Fruit fly (Drosophila melanogaster) whole organism, embryonic: ENCODE results near the gene CG12171.

ENCODE experiments used
- Blimp-1 ChIP-seq: fragments of 200-800 bp; sonication (Bioruptor generic); optimal IDR thresholded peaks from 3 replicates; lab custom pipeline; 2018; ENCODE audit warnings: missing biosample characterization, missing genetic modification characterization, mild to moderate bottlenecking, moderate library complexity, missing genetic modification reagents
- BtbVII ChIP-seq: fragments of 200-800 bp; sonication (Bioruptor generic); optimal IDR thresholded peaks from 3 replicates; lab custom pipeline; 2017; ENCODE audit warnings: missing biosample characterization, mild to moderate bottlenecking, missing genetic modification characterization
- CG1024 ChIP-seq: fragments of 200-800 bp; sonication (Bioruptor generic); IDR thresholded peaks from 2 replicates; pipeline ENCODE4 v1.3.6; 2022; ENCODE audit warnings: missing biosample characterization, missing genetic modification characterization
- CG10431 ChIP-seq: fragments of 200-800 bp; sonication (Bioruptor generic); optimal IDR thresholded peaks from 3 replicates; lab custom pipeline; 2018; ENCODE audit warnings: missing biosample characterization, mild to moderate bottlenecking, missing genetic modification characterization
- CG10979 ChIP-seq: fragments of 200-800 bp; sonication (Bioruptor generic); optimal IDR thresholded peaks from 2 replicates; lab custom pipeline; 2018; ENCODE audit warnings: missing biosample characterization, mild to moderate bottlenecking, missing genetic modification characterization, moderate library complexity
- CG13123 ChIP-seq: fragments of 200-800 bp; sonication (Bioruptor generic); optimal IDR thresholded peaks from 2 replicates; lab custom pipeline; 2016; ENCODE audit warnings: missing biosample characterization, missing genetic modification characterization
- CG13775 ChIP-seq: fragments of 200-800 bp; sonication (Bioruptor generic); optimal IDR thresholded peaks from 3 replicates; lab custom pipeline; 2017; ENCODE audit warnings: missing biosample characterization, mild to moderate bottlenecking, missing genetic modification characterization
- CG14667 ChIP-seq: fragments of 200-800 bp; sonication (Bioruptor generic); IDR thresholded peaks from 2 replicates; pipeline ENCODE4 v1.3.6; 2022; ENCODE audit warnings: missing biosample characterization, missing genetic modification characterization
- CG1832 ChIP-seq: fragments of 200-800 bp; sonication (Bioruptor generic); optimal IDR thresholded peaks from 2 replicates; lab custom pipeline; 2017; ENCODE audit warnings: missing biosample characterization, mild to moderate bottlenecking, missing genetic modification characterization, inconsistent platforms
- CG18599 ChIP-seq: fragments of 200-800 bp; sonication (Bioruptor generic); optimal IDR thresholded peaks from 3 replicates; lab custom pipeline; 2017; ENCODE audit warnings: missing biosample characterization, missing genetic modification characterization, mild to moderate bottlenecking, moderate library complexity, missing genetic modification reagents
- CG32772 ChIP-seq: fragments of 200-800 bp; sonication (Bioruptor generic); IDR thresholded peaks from 2 replicates; pipeline ENCODE4 v1.3.6; 2022; ENCODE audit warnings: missing biosample characterization, missing genetic modification characterization
- CG4707 ChIP-seq: fragments of 200-800 bp; sonication (Bioruptor generic); optimal IDR thresholded peaks from 2 replicates; lab custom pipeline; 2018; ENCODE audit warnings: missing biosample characterization, mild to moderate bottlenecking, missing genetic modification characterization, moderate library complexity
- CG5245 ChIP-seq: fragments of 200-800 bp; sonication (Bioruptor generic); optimal IDR thresholded peaks from 3 replicates; lab custom pipeline; 2016; ENCODE audit warnings: missing biosample characterization, missing genetic modification characterization
- CG7556 ChIP-seq: fragments of 200-800 bp; sonication (Bioruptor generic); optimal IDR thresholded peaks from 2 replicates; lab custom pipeline; 2017; ENCODE audit warnings: missing biosample characterization, mild to moderate bottlenecking, missing genetic modification characterization
- CG8765 ChIP-seq: fragments of 200-800 bp; sonication (Bioruptor generic); IDR thresholded peaks from 2 replicates; pipeline ENCODE4 v1.3.6; 2022; ENCODE audit warnings: missing biosample characterization, missing genetic modification characterization
- CG9932 ChIP-seq: fragments of 200-800 bp; sonication (Bioruptor generic); IDR thresholded peaks from 2 replicates; pipeline ENCODE4 v1.3.6; 2022; ENCODE audit warnings: missing biosample characterization, missing genetic modification characterization
- E2f2 ChIP-seq: fragments of 200-800 bp; sonication (Bioruptor generic); IDR thresholded peaks from 2 replicates; pipeline ENCODE4 v1.3.6; 2022; ENCODE audit warnings: missing biosample characterization, missing genetic modification characterization
- Gug ChIP-seq: fragments of 200-800 bp; sonication (Bioruptor generic); IDR thresholded peaks from 4 replicates; pipeline ENCODE4 v1.3.6; 2022; ENCODE audit warnings: missing biosample characterization, missing genetic modification characterization
- MBD-R2 ChIP-seq: fragments of 200-800 bp; sonication (Bioruptor generic); IDR thresholded peaks from 2 replicates; pipeline ENCODE4 v1.3.6; 2022; ENCODE audit warnings: missing biosample characterization, missing genetic modification characterization
- Max ChIP-seq: fragments of 200-800 bp; sonication (Bioruptor generic); optimal IDR thresholded peaks from 2 replicates; lab custom pipeline; 2016; ENCODE audit warnings: missing biosample characterization, mild to moderate bottlenecking, missing genetic modification characterization
- Med ChIP-seq: fragments of 200-800 bp; sonication (Bioruptor generic); peaks from one replicate; lab custom pipeline; 2016; ENCODE audit warnings: missing biosample characterization, missing genetic modification characterization, mild to moderate bottlenecking, inconsistent platforms, moderate library complexity
- NK7.1 ChIP-seq: fragments of 200-800 bp; sonication (Bioruptor generic); optimal IDR thresholded peaks from 3 replicates; lab custom pipeline; 2016; ENCODE audit warnings: missing biosample characterization, missing genetic modification characterization
- ab ChIP-seq: fragments of 200-800 bp; sonication (Bioruptor generic); optimal IDR thresholded peaks from 2 replicates; lab custom pipeline; 2016; ENCODE audit warnings: missing biosample characterization, missing genetic modification characterization
- bcd ChIP-seq: fragments of 200-800 bp; sonication (Bioruptor generic); optimal IDR thresholded peaks from 2 replicates; lab custom pipeline; 2017; ENCODE audit warnings: missing biosample characterization, mild to moderate bottlenecking, missing genetic modification characterization
- chinmo ChIP-seq: fragments of 200-800 bp; sonication (Bioruptor generic); IDR thresholded peaks from 4 replicates; pipeline ENCODE4 v1.3.6; 2022; ENCODE audit warnings: missing biosample characterization, missing genetic modification characterization; ENCODE audit not compliant: partially characterized antibody
- chn ChIP-seq: fragments of 200-800 bp; sonication (Bioruptor generic); optimal IDR thresholded peaks from 2 replicates; lab custom pipeline; 2016; ENCODE audit warnings: missing biosample characterization, missing genetic modification characterization
- croc ChIP-seq: fragments of 200-800 bp; sonication (Bioruptor generic); conservative IDR thresholded peaks from 3 replicates; pipeline ENCODE4 v1.3.6; 2022; ENCODE audit warnings: missing biosample characterization, missing genetic modification characterization
- crol ChIP-seq: fragments of 200-800 bp; sonication (Bioruptor generic); IDR thresholded peaks from 2 replicates; pipeline ENCODE4 v1.3.6; 2022; ENCODE audit warnings: missing biosample characterization, missing genetic modification characterization
- dati ChIP-seq: fragments of 200-800 bp; sonication (Bioruptor generic); IDR thresholded peaks from 2 replicates; pipeline ENCODE4 v1.3.6; 2022; ENCODE audit warnings: missing biosample characterization, missing genetic modification characterization
- exex ChIP-seq: fragments of 200-800 bp; sonication (Bioruptor generic); optimal IDR thresholded peaks from 4 replicates; lab custom pipeline; 2018; ENCODE audit warnings: missing biosample characterization, mild to moderate bottlenecking, missing genetic modification characterization, moderate library complexity
- hkb ChIP-seq, 2 experiments: fragments of 200-800 bp in 1 of 2; fragments of >200 bp in 1 of 2; sonication (Bioruptor generic) in 1 of 2; IDR thresholded peaks in 1 of 2; optimal IDR thresholded peaks in 1 of 2; 2 replicates each; pipeline versions ENCODE4 v1.3.6 to Lab custom; 2017 to 2022; ENCODE audit warnings: missing biosample characterization in 1 of 2, missing genetic modification characterization in 1 of 2
- kah ChIP-seq: fragments of 200-800 bp; sonication (Bioruptor generic); optimal IDR thresholded peaks from 2 replicates; lab custom pipeline; 2018; ENCODE audit warnings: missing biosample characterization, mild to moderate bottlenecking, missing genetic modification characterization
- klu ChIP-seq: fragments of 200-800 bp; sonication (Bioruptor generic); IDR thresholded peaks from 2 replicates; pipeline ENCODE4 v1.3.6; 2022; ENCODE audit warnings: missing biosample characterization, missing genetic modification characterization
- kni ChIP-seq: fragments of 200-800 bp; sonication (Bioruptor generic); optimal IDR thresholded peaks from 3 replicates; lab custom pipeline; 2017; ENCODE audit warnings: mild to moderate bottlenecking, missing biosample characterization, missing genetic modification reagents, missing genetic modification characterization
- luna ChIP-seq: fragments of 200-800 bp; sonication (Bioruptor generic); optimal IDR thresholded peaks from 2 replicates; lab custom pipeline; 2016; ENCODE audit warnings: missing biosample characterization, missing genetic modification characterization
- nerfin-2 ChIP-seq: fragments of 200-800 bp; sonication (Bioruptor generic); IDR thresholded peaks from 2 replicates; pipeline ENCODE4 v1.3.6; 2022; ENCODE audit warnings: missing biosample characterization, missing genetic modification characterization; ENCODE audit not compliant: partially characterized antibody
- org-1 ChIP-seq: fragments of 200-800 bp; sonication (Bioruptor generic); optimal IDR thresholded peaks from 2 replicates; lab custom pipeline; 2017; ENCODE audit warnings: missing biosample characterization, missing genetic modification characterization
- repo ChIP-seq: fragments of 200-800 bp; sonication (Bioruptor generic); optimal IDR thresholded peaks from 2 replicates; lab custom pipeline; 2016; ENCODE audit warnings: missing biosample characterization, missing genetic modification characterization
- ro ChIP-seq: fragments of 200-800 bp; sonication (Bioruptor generic); IDR thresholded peaks from 2 replicates; pipeline ENCODE4 v1.3.6; 2022; ENCODE audit warnings: missing biosample characterization, missing genetic modification characterization
- sc ChIP-seq, 3 experiments: fragments of >200 bp in 2 of 3; fragments of 200-800 bp in 1 of 3; sonication (Bioruptor generic) in 1 of 3; optimal IDR thresholded peaks; 2 replicates in 2 of 3; 3 replicates in 1 of 3; lab custom pipeline; 2017; ENCODE audit warnings: mild to moderate bottlenecking in 1 of 3, missing biosample characterization in 1 of 3, missing genetic modification characterization in 1 of 3, missing genetic modification reagents in 1 of 3
- scrt ChIP-seq: fragments of 200-800 bp; sonication (Bioruptor generic); optimal IDR thresholded peaks from 2 replicates; lab custom pipeline; 2018; ENCODE audit warnings: missing biosample characterization, mild to moderate bottlenecking, missing genetic modification characterization, moderate library complexity
- sens ChIP-seq: fragments of 200-800 bp; sonication (Bioruptor generic); peaks from one replicate; lab custom pipeline; 2016; ENCODE audit warnings: missing biosample characterization, missing genetic modification characterization
- sr ChIP-seq: fragments of 200-800 bp; sonication (Bioruptor generic); IDR thresholded peaks from 3 replicates; pipeline ENCODE4 v1.3.6; 2022; ENCODE audit warnings: missing biosample characterization, missing genetic modification characterization
- ssp ChIP-seq: fragments of 200-800 bp; sonication (Bioruptor generic); IDR thresholded peaks from 2 replicates; pipeline ENCODE4 v1.3.6; 2022; ENCODE audit warnings: missing biosample characterization, missing genetic modification characterization
- sug ChIP-seq: fragments of 200-800 bp; optimal IDR thresholded peaks from 2 replicates; lab custom pipeline; 2019; ENCODE audit warnings: missing biosample characterization, mild to moderate bottlenecking, missing genetic modification characterization, moderate library complexity
- tup ChIP-seq: fragments of 200-800 bp; sonication (Bioruptor generic); optimal IDR thresholded peaks from 2 replicates; lab custom pipeline; 2016; ENCODE audit warnings: missing biosample characterization, mild to moderate bottlenecking, missing genetic modification characterization, moderate library complexity

CG12171 gene

dm6 chr3R:5647705-5648568, 14.5 kb downstream of the CG12171 start (continued):
- TF ChIP-seq ssp (GFP tag; lab: Robert Waterston, UW) (no peak), CG32772 (GFP tag; lab: Robert Waterston, UW) (no peak), sens (GFP tag; lab: Kevin White, UChicago) (peak; percentile 19), luna (GFP tag; lab: Kevin White, UChicago) (no peak), kah (peak; percentile 20), dati (GFP tag; lab: Robert Waterston, UW) (no peak), exex (tag; lab: Kevin White, UChicago) (no peak), org-1 (GFP tag; lab: Kevin White, UChicago) (no peak), Med (GFP tag; lab: Kevin White, UChicago) (peak; percentile 79), kni (peak; percentile 66), BtbVII (no peak), CG9932 (GFP tag; lab: Robert Waterston, UW) (0 out of 2 replicates have a peak, but pooled peaks have one; percentile 6), CG13123 (GFP tag; lab: Kevin White, UChicago) (no peak), CG5245 (GFP tag; lab: Kevin White, UChicago) (no peak), CG13775 (GFP tag; lab: Kevin White, UChicago) (no peak), MBD-R2 (GFP tag; lab: Robert Waterston, UW) (0 out of 2 replicates have a peak, but pooled peaks have one; percentile 6), chinmo (peak; percentile 63; the same call in 2 of the 4 replicates), tup (GFP tag; lab: Kevin White, UChicago) (no peak), hkb (optimal IDR thresholded peaks at IDR 0.05; lab: Kevin White, UChicago) (no peak), hkb (GFP tag; IDR thresholded peaks at IDR 0.05; lab: Robert Waterston, UW) (peak; percentile 11; the same call in 1 of the 2 replicates), CG1832 (GFP tag; lab: Kevin White, UChicago) (peak; percentile 49), crol (GFP tag; lab: Robert Waterston, UW) (peak; percentile 72), Blimp-1 (GFP tag; lab: Kevin White, UChicago) (peak; percentile 16), klu (GFP tag; lab: Robert Waterston, UW) (no peak), NK7.1 (no peak), sr (GFP tag; lab: Robert Waterston, UW) (peak; percentile 85), nerfin-2 (0 out of 2 replicates have a peak, but pooled peaks have one; percentile 20)
- TF ChIP-seq, all 482 proteins: peak for 28

- no peak for TF ChIP-seq CG14667
- no peak for TF ChIP-seq CG1024 (GFP tag; lab: Robert Waterston, UW)
- no peak for TF ChIP-seq ro
- peak; percentile 21 for TF ChIP-seq CG7556 (GFP tag; lab: Kevin White, UChicago)
- TF ChIP-seq Gug = peak; percentile 73; the same call in 2 of the 4 replicates
- peak; percentile 21 for TF ChIP-seq chn (GFP tag; lab: Kevin White, UChicago)
- TF ChIP-seq repo (GFP tag; lab: Kevin White, UChicago) = no peak
- TF ChIP-seq sc (optimal IDR thresholded peaks at IDR 0.05; lab: Kevin White, UChicago) = no peak
- TF ChIP-seq sc (GFP tag; optimal IDR thresholded peaks at IDR 0.05; lab: Kevin White, UChicago) = peak; percentile 35
- no peak for TF ChIP-seq ab (GFP tag; lab: Kevin White, UChicago)
- peak; percentile 64 for TF ChIP-seq sug (tag; lab: Kevin White, UChicago)
- TF ChIP-seq E2f2 (GFP tag; lab: Robert Waterston, UW) = no peak
- TF ChIP-seq CG8765 (GFP tag; lab: Robert Waterston, UW) = no peak; the same call in 1 of the 2 replicates
- TF ChIP-seq CG4707 (GFP tag; lab: Kevin White, UChicago) = no peak
- TF ChIP-seq bcd (GFP tag; lab: Kevin White, UChicago) = peak; percentile 34
- peak; percentile 49; the same call in 1 of the 2 replicates for TF ChIP-seq ssp (GFP tag; lab: Robert Waterston, UW)
- TF ChIP-seq Max (GFP tag; lab: Kevin White, UChicago) = peak; percentile 50
- TF ChIP-seq CG18599 (GFP tag; lab: Kevin White, UChicago) = peak; percentile 38
- TF ChIP-seq CG10979 (tag; lab: Kevin White, UChicago) = peak; percentile 37
- TF ChIP-seq CG10431 (GFP tag; lab: Kevin White, UChicago) = peak; percentile 57
- TF ChIP-seq croc (GFP tag; lab: Robert Waterston, UW) = no peak
- TF ChIP-seq scrt (GFP tag; lab: Kevin White, UChicago) = peak; percentile 31
Measured at dm6 chr3R:5648569-5649476, 15.4 kb downstream of the CG12171 start, which contains the start of the genes MTA1-like and Sec23. TSS of gene MTA1-like (minus strand) at chr3R:5648738. TSS of gene Sec23 (plus strand) at chr3R:5649065.
